Fruit fly (Drosophila melanogaster) whole organism, pupa: ENCODE data around the gene CG13857.

Source experiments
- CG17806 ChIP-seq: fragments of 200-800 bp; sonication (Bioruptor generic); optimal IDR thresholded peaks from 2 replicates; lab custom pipeline; 2018; ENCODE audit warnings: missing biosample characterization, mild to moderate bottlenecking, missing genetic modification characterization, moderate library complexity
- CG34367 ChIP-seq: fragments of 200-800 bp; sonication (Bioruptor generic); optimal IDR thresholded peaks from 2 replicates; lab custom pipeline; 2018; ENCODE audit warnings: missing biosample characterization, mild to moderate bottlenecking, missing genetic modification characterization
- CG4496 ChIP-seq: fragments of 200-800 bp; sonication (Bioruptor generic); IDR thresholded peaks from 3 replicates; pipeline ENCODE4 v1.3.6; 2022; ENCODE audit warnings: missing biosample characterization, missing genetic modification characterization
- CG8301 ChIP-seq: fragments of 200-800 bp; sonication (Bioruptor generic); optimal IDR thresholded peaks from 2 replicates; lab custom pipeline; 2018; ENCODE audit warnings: missing biosample characterization, mild to moderate bottlenecking, missing genetic modification characterization
- D1 ChIP-seq: fragments of 200-800 bp; sonication (Bioruptor generic); optimal IDR thresholded peaks from 2 replicates; lab custom pipeline; 2018; ENCODE audit warnings: missing biosample characterization, mild to moderate bottlenecking, missing genetic modification characterization, moderate library complexity

- TF ChIP-seq CG17806 (tag; lab: Kevin White, UChicago) (no peak), CG4496 (GFP tag; lab: Robert Waterston, UW) (no peak), D1 (no peak), CG34367 (tag; lab: Kevin White, UChicago) (no peak), CG8301 (tag; lab: Kevin White, UChicago) (no peak)
Observed at dm6 chr3R:22372535-22372934, 21.4 kb downstream of the CG13857 start, which contains the start of gene CG7069.
